Fruit fly (Drosophila melanogaster) whole organism, embryonic: Measurements from ENCODE around the gene CG31882.

ENCODE experiments used
- CG10366 ChIP-seq: fragments of 200-800 bp; sonication (Bioruptor generic); IDR thresholded peaks from 2 replicates; pipeline ENCODE4 v1.3.6; 2022; ENCODE audit warnings: missing biosample characterization, missing genetic modification characterization
- CG11247 ChIP-seq: fragments of 200-800 bp; sonication (Bioruptor generic); IDR thresholded peaks from 2 replicates; pipeline ENCODE4 v1.3.6; 2022; ENCODE audit warnings: missing biosample characterization, missing genetic modification characterization
- CG11560 ChIP-seq: fragments of 200-800 bp; sonication (Bioruptor generic); IDR thresholded peaks from 3 replicates; pipeline ENCODE4 v1.3.6; 2022; ENCODE audit warnings: missing biosample characterization, missing genetic modification characterization
- CG11696 ChIP-seq: fragments of 200-800 bp; sonication (Bioruptor generic); IDR thresholded peaks from 2 replicates; pipeline ENCODE4 v1.3.6; 2022; ENCODE audit warnings: missing biosample characterization, missing genetic modification characterization
- CG12104 ChIP-seq: fragments of 200-800 bp; sonication (Bioruptor generic); optimal IDR thresholded peaks from 3 replicates; lab custom pipeline; 2016; ENCODE audit warnings: missing biosample characterization, missing genetic modification characterization
- CG12219 ChIP-seq: fragments of 200-800 bp; sonication (Bioruptor generic); optimal IDR thresholded peaks from 3 replicates; lab custom pipeline; 2018; ENCODE audit warnings: missing biosample characterization, mild to moderate bottlenecking, missing genetic modification characterization
- CG14014 ChIP-seq: fragments of 200-800 bp; sonication (Bioruptor generic); IDR thresholded peaks from 2 replicates; pipeline ENCODE4 v1.3.6; 2022; ENCODE audit warnings: missing biosample characterization, missing genetic modification characterization
- CG17568 ChIP-seq: fragments of 200-800 bp; sonication (Bioruptor generic); optimal IDR thresholded peaks from 2 replicates; lab custom pipeline; 2018; ENCODE audit warnings: missing biosample characterization, mild to moderate bottlenecking, missing genetic modification characterization, moderate library complexity
- CG18619 ChIP-seq: fragments of 200-800 bp; sonication (Bioruptor generic); optimal IDR thresholded peaks from 3 replicates; lab custom pipeline; 2017; ENCODE audit warnings: missing biosample characterization, mild to moderate bottlenecking, missing genetic modification characterization
- CG2678 ChIP-seq: fragments of 200-800 bp; sonication (Bioruptor generic); optimal IDR thresholded peaks from 3 replicates; lab custom pipeline; 2019; ENCODE audit warnings: missing biosample characterization, mild to moderate bottlenecking, missing genetic modification characterization, moderate library complexity
- CG2875 ChIP-seq: fragments of 200-800 bp; sonication (Bioruptor generic); optimal IDR thresholded peaks from 2 replicates; lab custom pipeline; 2017; ENCODE audit warnings: missing biosample characterization, mild to moderate bottlenecking, missing genetic modification characterization, missing genetic modification reagents
- CG34422 ChIP-seq: fragments of 200-800 bp; sonication (Bioruptor generic); IDR thresholded peaks from 3 replicates; pipeline ENCODE4 v1.3.6; 2022; ENCODE audit warnings: missing biosample characterization, missing genetic modification characterization
- CG3726 ChIP-seq: fragments of 200-800 bp; sonication (Bioruptor generic); IDR thresholded peaks from 3 replicates; pipeline ENCODE4, ENCODE4 v1.3.6; 2022; ENCODE audit warnings: missing biosample characterization, missing genetic modification characterization
- CG42726 ChIP-seq: fragments of 200-800 bp; sonication (Bioruptor generic); IDR thresholded peaks from 2 replicates; pipeline ENCODE4 v1.3.6; 2022; ENCODE audit warnings: missing biosample characterization, missing genetic modification characterization; ENCODE audit not compliant: partially characterized antibody
- CG6175 ChIP-seq: fragments of 200-800 bp; sonication (Bioruptor generic); IDR thresholded peaks from 3 replicates; pipeline ENCODE4 v1.3.6; 2022; ENCODE audit warnings: missing biosample characterization, missing genetic modification characterization
- CG6791 ChIP-seq: fragments of 200-800 bp; sonication (Bioruptor generic); IDR thresholded peaks from 3 replicates; pipeline ENCODE4 v1.3.6; 2022; ENCODE audit warnings: missing biosample characterization, missing genetic modification characterization; ENCODE audit not compliant: partially characterized antibody
- CG8478 ChIP-seq: fragments of >200 bp; optimal IDR thresholded peaks from 2 replicates; lab custom pipeline; 2018
- Dad ChIP-seq: fragments of 200-800 bp; sonication (Bioruptor generic); optimal IDR thresholded peaks from 3 replicates; lab custom pipeline; 2016; ENCODE audit warnings: missing biosample characterization, missing genetic modification characterization
- Dip2 ChIP-seq: fragments of 200-800 bp; sonication (Bioruptor generic); IDR thresholded peaks from 2 replicates; pipeline ENCODE4 v1.3.6; 2022; ENCODE audit warnings: missing biosample characterization, missing genetic modification characterization
- Eip74EF ChIP-seq, 2 experiments: fragments of 200-800 bp in 1 of 2; fragments of >200 bp in 1 of 2; sonication (Bioruptor generic) in 1 of 2; optimal IDR thresholded peaks; 2 replicates each; lab custom pipeline; 2017 to 2019; ENCODE audit warnings: missing biosample characterization in 2 of 2, missing genetic modification characterization in 2 of 2, mild to moderate bottlenecking in 1 of 2, moderate library complexity in 1 of 2
- Fer2 ChIP-seq: fragments of 200-800 bp; sonication (Bioruptor generic); optimal IDR thresholded peaks from 2 replicates; lab custom pipeline; 2018; ENCODE audit warnings: missing biosample characterization, mild to moderate bottlenecking, missing genetic modification characterization, moderate library complexity
- Gsc ChIP-seq: fragments of 200-800 bp; sonication (Bioruptor generic); IDR thresholded peaks from 2 replicates; pipeline ENCODE4 v1.3.6; 2022; ENCODE audit warnings: missing biosample characterization, missing genetic modification characterization
- HLHmδ ChIP-seq: fragments of 200-800 bp; sonication (Bioruptor generic); optimal IDR thresholded peaks from 2 replicates; lab custom pipeline; 2018; ENCODE audit warnings: missing biosample characterization, mild to moderate bottlenecking, missing genetic modification characterization, moderate library complexity
- Lpt ChIP-seq: fragments of >200 bp; optimal IDR thresholded peaks from 2 replicates; lab custom pipeline; 2018; ENCODE audit warnings: missing biosample characterization, missing genetic modification characterization
- MTF-1 ChIP-seq: fragments of 200-800 bp; sonication (Bioruptor generic); optimal IDR thresholded peaks from 2 replicates; lab custom pipeline; 2018; ENCODE audit warnings: missing biosample characterization, mild to moderate bottlenecking, missing genetic modification characterization, borderline replicate concordance
- Myb ChIP-seq: fragments of 200-800 bp; sonication (Bioruptor generic); optimal IDR thresholded peaks from 2 replicates; lab custom pipeline; 2016; ENCODE audit warnings: missing biosample characterization, missing genetic modification characterization
- Oaz ChIP-seq: fragments of 200-800 bp; sonication (Bioruptor generic); IDR thresholded peaks from 2 replicates; pipeline ENCODE4 v1.3.6; 2022; ENCODE audit warnings: missing biosample characterization, missing genetic modification characterization
- Oli ChIP-seq: fragments of 200-800 bp; sonication (Bioruptor generic); optimal IDR thresholded peaks from 2 replicates; lab custom pipeline; 2018; ENCODE audit warnings: missing biosample characterization, mild to moderate bottlenecking, missing genetic modification characterization, moderate library complexity
- Rx ChIP-seq: fragments of 200-800 bp; sonication (Bioruptor generic); IDR thresholded peaks from 2 replicates; pipeline ENCODE4 v1.3.6; 2022; ENCODE audit warnings: missing biosample characterization, missing genetic modification characterization
- Six4 ChIP-seq: fragments of 200-800 bp; sonication (Bioruptor generic); optimal IDR thresholded peaks from 2 replicates; lab custom pipeline; 2016; ENCODE audit warnings: missing biosample characterization, missing genetic modification characterization
- Sox100B ChIP-seq: fragments of 200-800 bp; sonication (Bioruptor generic); optimal IDR thresholded peaks from 3 replicates; lab custom pipeline; 2018; ENCODE audit warnings: missing biosample characterization, mild to moderate bottlenecking, missing genetic modification characterization
- Vsx1 ChIP-seq: fragments of 200-800 bp; sonication (Bioruptor generic); optimal IDR thresholded peaks from 2 replicates; lab custom pipeline; 2017; ENCODE audit warnings: missing biosample characterization, mild to moderate bottlenecking, missing genetic modification characterization, missing genetic modification reagents
- ac ChIP-seq: fragments of 200-800 bp; sonication (Bioruptor generic); optimal IDR thresholded peaks from 3 replicates; lab custom pipeline; 2017; ENCODE audit warnings: missing biosample characterization, mild to moderate bottlenecking, missing genetic modification characterization
- bsh ChIP-seq, 2 experiments: fragments of 200-800 bp; sonication (Bioruptor generic); optimal IDR thresholded peaks; 2 replicates each; lab custom pipeline; 2017 to 2018; ENCODE audit warnings: mild to moderate bottlenecking in 2 of 2, missing biosample characterization in 2 of 2, missing genetic modification characterization in 2 of 2, moderate library complexity in 1 of 2
- corto ChIP-seq: fragments of 200-800 bp; sonication (Bioruptor generic); optimal IDR thresholded peaks from 2 replicates; lab custom pipeline; 2016; ENCODE audit warnings: missing biosample characterization, mild to moderate bottlenecking, missing genetic modification characterization, moderate library complexity
- dan ChIP-seq: fragments of 200-800 bp; sonication (Bioruptor generic); IDR thresholded peaks from 2 replicates; pipeline ENCODE4 v1.3.6; 2022; ENCODE audit warnings: missing biosample characterization, missing genetic modification characterization
- ems ChIP-seq: fragments of 200-800 bp; sonication (Bioruptor generic); optimal IDR thresholded peaks from 3 replicates; lab custom pipeline; 2016; ENCODE audit warnings: missing biosample characterization, missing genetic modification characterization
- ham ChIP-seq: fragments of 200-800 bp; sonication (Bioruptor generic); IDR thresholded peaks from 2 replicates; pipeline ENCODE4 v1.3.6; 2022; ENCODE audit warnings: missing biosample characterization, missing genetic modification characterization
- hbn ChIP-seq: fragments of 200-800 bp; sonication (Bioruptor generic); IDR thresholded peaks from 2 replicates; pipeline ENCODE4 v1.3.6; 2022; ENCODE audit warnings: missing biosample characterization, missing genetic modification characterization; ENCODE audit not compliant: partially characterized antibody
- knrl ChIP-seq: fragments of 200-800 bp; sonication (Bioruptor generic); IDR thresholded peaks from 3 replicates; pipeline ENCODE4 v1.3.6; 2022; ENCODE audit warnings: missing biosample characterization, missing genetic modification characterization; ENCODE audit not compliant: partially characterized antibody
- maf-S ChIP-seq: fragments of 200-800 bp; sonication (Bioruptor generic); optimal IDR thresholded peaks from 2 replicates; lab custom pipeline; 2016; ENCODE audit warnings: missing biosample characterization, missing genetic modification characterization
- peb ChIP-seq: fragments of 200-800 bp; sonication (Bioruptor generic); IDR thresholded peaks from 2 replicates; pipeline ENCODE4 v1.3.6; 2022; ENCODE audit warnings: missing biosample characterization, missing genetic modification characterization
- ranshi ChIP-seq: fragments of 200-800 bp; sonication (Bioruptor generic); IDR thresholded peaks from 2 replicates; pipeline ENCODE4 v1.3.6; 2022; ENCODE audit warnings: missing biosample characterization, missing genetic modification characterization
- sens ChIP-seq: fragments of 200-800 bp; sonication (Bioruptor generic); peaks from one replicate; lab custom pipeline; 2016; ENCODE audit warnings: missing biosample characterization, missing genetic modification characterization
- sima ChIP-seq: fragments of 200-800 bp; sonication (Bioruptor generic); optimal IDR thresholded peaks from 2 replicates; lab custom pipeline; 2016; ENCODE audit warnings: missing biosample characterization, missing genetic modification characterization
- sug ChIP-seq: fragments of 200-800 bp; optimal IDR thresholded peaks from 2 replicates; lab custom pipeline; 2019; ENCODE audit warnings: missing biosample characterization, mild to moderate bottlenecking, missing genetic modification characterization, moderate library complexity
- toy ChIP-seq: fragments of 200-800 bp; sonication (Bioruptor generic); IDR thresholded peaks from 2 replicates; pipeline ENCODE4 v1.3.6; 2022; ENCODE audit warnings: missing biosample characterization, missing genetic modification characterization
- unc-4 ChIP-seq: fragments of 200-800 bp; sonication (Bioruptor generic); IDR thresholded peaks from 2 replicates; pipeline ENCODE4 v1.3.6; 2022; ENCODE audit warnings: missing biosample characterization, missing genetic modification characterization; ENCODE audit not compliant: partially characterized antibody
- usp ChIP-seq: fragments of >200 bp; optimal IDR thresholded peaks from 2 replicates; lab custom pipeline; 2017; ENCODE audit warnings: missing biosample characterization, missing genetic modification characterization
- vfl ChIP-seq: fragments of 200-800 bp; sonication (Bioruptor generic); optimal IDR thresholded peaks from 2 replicates; lab custom pipeline; 2016; ENCODE audit warnings: missing biosample characterization, missing genetic modification characterization
- yki ChIP-seq: fragments of >200 bp; optimal IDR thresholded peaks from 3 replicates; lab custom pipeline; 2018
- z ChIP-seq: fragments of 200-800 bp; sonication (Bioruptor generic); IDR thresholded peaks from 3 replicates; pipeline ENCODE4 v1.3.6; 2022; ENCODE audit warnings: missing biosample characterization, missing genetic modification characterization
- zfh2 ChIP-seq: fragments of 200-800 bp; sonication (Bioruptor generic); optimal IDR thresholded peaks from 2 replicates; lab custom pipeline; 2016; ENCODE audit warnings: missing biosample characterization, missing genetic modification characterization

CG31882 gene

DNA sequence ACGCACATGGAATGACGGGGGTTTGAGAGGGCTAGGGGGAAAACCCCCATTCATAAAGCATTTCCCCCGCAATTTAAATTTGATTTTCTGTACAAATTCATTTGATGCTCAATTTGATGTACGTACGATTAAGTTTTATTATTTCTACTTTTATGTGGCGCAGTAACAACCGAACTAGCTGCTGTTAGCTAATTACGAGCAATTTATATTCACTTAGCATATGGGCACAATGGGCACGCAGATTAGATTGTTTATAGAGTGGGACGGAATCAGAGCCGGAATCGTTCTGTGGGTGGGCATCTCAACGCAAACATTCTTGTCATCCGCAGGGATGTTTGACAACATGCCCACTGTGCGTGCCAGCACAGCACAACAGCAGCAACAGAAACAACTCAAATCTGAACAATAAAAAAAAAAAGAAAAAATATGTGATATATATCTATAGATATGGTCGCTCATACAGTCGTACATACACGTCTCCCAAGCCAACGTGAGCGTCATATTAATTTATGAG lies 45.9 kb upstream of the CG31882 start (continued):
- TF ChIP-seq Oaz (GFP tag; lab: Robert Waterston, UW) (no peak), Vsx1 (GFP tag; lab: Kevin White, UChicago) (no peak), Lpt (GFP tag; lab: Kevin White, UChicago) (no peak), toy (GFP tag; lab: Robert Waterston, UW) (no peak), CG2678 (tag; lab: Kevin White, UChicago) (peak; percentile 28), z (GFP tag; lab: Robert Waterston, UW) (0 out of 3 replicates have a peak, but pooled peaks have one; percentile 44), maf-S (no peak), CG12104 (GFP tag; lab: Kevin White, UChicago) (no peak), usp (no peak), dan (GFP tag; lab: Robert Waterston, UW) (no peak), Gsc (GFP tag; lab: Robert Waterston, UW) (no peak), ac (GFP tag; lab: Kevin White, UChicago) (no peak), CG14014 (GFP tag; lab: Robert Waterston, UW) (no peak), peb (GFP tag; lab: Robert Waterston, UW) (no peak), MTF-1 (no peak), hbn (GFP tag; lab: Robert Waterston, UW) (no peak), corto (GFP tag; lab: Kevin White, UChicago) (no peak), unc-4 (GFP tag; lab: Robert Waterston, UW) (no peak), zfh2 (GFP tag; lab: Kevin White, UChicago) (no peak), CG10366 (no peak), CG11247 (GFP tag; lab: Robert Waterston, UW) (no peak), Eip74EF (GFP tag; optimal IDR thresholded peaks at IDR 0.05; lab: Kevin White, UChicago) (no peak), bsh (GFP tag; optimal IDR thresholded peaks at IDR 0.05; lab: Kevin White, UChicago) (no peak), CG6175 (GFP tag; lab: Robert Waterston, UW) (no peak), Dip2 (GFP tag; lab: Robert Waterston, UW) (no peak), Dad (GFP tag; lab: Kevin White, UChicago) (no peak), ems (GFP tag; lab: Kevin White, UChicago) (no peak), knrl (GFP tag; lab: Robert Waterston, UW) (no peak), ranshi (GFP tag; lab: Robert Waterston, UW) (no peak), Sox100B (no peak), CG42726 (GFP tag; lab: Robert Waterston, UW) (no peak), CG3726 (GFP tag; lab: Robert Waterston, UW) (no peak), HLHmδ (no peak), CG12219 (GFP tag; lab: Kevin White, UChicago) (no peak), Rx (GFP tag; lab: Robert Waterston, UW) (no peak), sug (tag; lab: Kevin White, UChicago) (peak; percentile 55), CG34422 (GFP tag; lab: Robert Waterston, UW) (no peak), CG6791 (GFP tag; lab: Robert Waterston, UW) (no peak), sens (no peak), CG18619 (no peak), Myb (GFP tag; lab: Kevin White, UChicago) (no peak), CG17568 (GFP tag; lab: Kevin White, UChicago) (no peak), CG11696 (GFP tag; lab: Robert Waterston, UW) (no peak), vfl (no peak), ham (GFP tag; lab: Robert Waterston, UW) (no peak), CG2875 (GFP tag; lab: Kevin White, UChicago) (no peak), Fer2 (no peak), CG11560 (tag; lab: Robert Waterston, UW) (no peak), Oli (tag; lab: Kevin White, UChicago) (no peak), sima (GFP tag; lab: Kevin White, UChicago) (no peak), CG8478 (lab: Kevin White, UChicago) (no peak), yki (lab: Kevin White, UChicago) (no peak), Six4 (GFP tag; lab: Kevin White, UChicago) (no peak)
